Worm (Caenorhabditis elegans) whole organism, L2 larva: Measurements from ENCODE around the gene str-151.

ENCODE experiments used
- C34F6.9 ChIP-seq: fragments of 150-350 bp; optimal IDR thresholded peaks from 2 replicates; lab custom pipeline; 2014; ENCODE audit warnings: missing biosample characterization, missing genetic modification characterization
- F13H6.1 ChIP-seq: sonication (generic microtip); optimal IDR thresholded peaks from 2 replicates; lab custom pipeline; 2016; ENCODE audit warnings: missing genetic modification characterization, missing compliant biosample characterization
- R02D3.7 ChIP-seq: fragments of 150-350 bp; optimal IDR thresholded peaks from 2 replicates; lab custom pipeline; 2014; ENCODE audit warnings: missing biosample characterization, missing genetic modification characterization
- aly-2 ChIP-seq: fragments of 150-350 bp; optimal IDR thresholded peaks from 2 replicates; lab custom pipeline; 2014; ENCODE audit warnings: missing biosample characterization, missing genetic modification characterization
- ama-1 ChIP-seq: fragments of 150-350 bp; optimal IDR thresholded peaks from 2 replicates; lab custom pipeline; 2018; ENCODE audit warnings: inconsistent platforms
- ceh-82 ChIP-seq: fragments of 150-350 bp; optimal IDR thresholded peaks from 2 replicates; lab custom pipeline; 2014; ENCODE audit warnings: missing biosample characterization, missing genetic modification characterization
- crh-2 ChIP-seq: sonication (generic microtip); optimal IDR thresholded peaks from 2 replicates; lab custom pipeline; 2017; ENCODE audit warnings: missing biosample characterization, missing genetic modification characterization
- dmd-4 ChIP-seq: sonication (generic microtip); optimal IDR thresholded peaks from 2 replicates; lab custom pipeline; 2017; ENCODE audit warnings: missing biosample characterization, missing genetic modification characterization
- egl-27 ChIP-seq: sonication (generic microtip); optimal IDR thresholded peaks from 3 replicates; lab custom pipeline; 2017; ENCODE audit warnings: missing biosample characterization, missing genetic modification reagents, missing genetic modification characterization
- elt-3 ChIP-seq: sonication (generic microtip); optimal IDR thresholded peaks from 2 replicates; lab custom pipeline; 2017; ENCODE audit warnings: missing biosample characterization, missing genetic modification characterization
- fos-1 ChIP-seq: fragments of 150-350 bp; optimal IDR thresholded peaks from 2 replicates; lab custom pipeline; 2014; ENCODE audit warnings: missing biosample characterization, missing genetic modification characterization
- lin-11 ChIP-seq: fragments of 150-350 bp; sonication (generic microtip); optimal IDR thresholded peaks from 2 replicates; lab custom pipeline; 2014; ENCODE audit warnings: missing biosample characterization, missing genetic modification characterization, inconsistent platforms, mixed read lengths
- lin-13 ChIP-seq: fragments of 150-350 bp; optimal IDR thresholded peaks from 2 replicates; lab custom pipeline; 2014; ENCODE audit warnings: missing biosample characterization, missing genetic modification reagents, missing genetic modification characterization
- lsy-2 ChIP-seq, 2 experiments: fragments of 150-350 bp in 1 of 2; sonication (generic microtip) in 1 of 2; optimal IDR thresholded peaks; 2 replicates each; lab custom pipeline; 2014 to 2017; ENCODE audit warnings: missing biosample characterization in 2 of 2, missing genetic modification characterization in 2 of 2
- mbf-1 ChIP-seq: sonication (generic microtip); optimal IDR thresholded peaks from 2 replicates; lab custom pipeline; 2017; ENCODE audit warnings: missing biosample characterization, missing genetic modification characterization
- nhr-10 ChIP-seq: sonication (generic microtip); optimal IDR thresholded peaks from 2 replicates; lab custom pipeline; 2017; ENCODE audit warnings: missing biosample characterization, missing genetic modification characterization
- nhr-11 ChIP-seq: fragments of 150-350 bp; optimal IDR thresholded peaks from 2 replicates; lab custom pipeline; 2014; ENCODE audit warnings: missing biosample characterization, missing genetic modification characterization
- nhr-12 ChIP-seq: fragments of 150-350 bp; optimal IDR thresholded peaks from 2 replicates; lab custom pipeline; 2014; ENCODE audit warnings: missing biosample characterization, missing genetic modification characterization
- nhr-21 ChIP-seq: fragments of 150-350 bp; optimal IDR thresholded peaks from 2 replicates; lab custom pipeline; 2014; ENCODE audit warnings: missing biosample characterization, missing genetic modification characterization
- nhr-23 ChIP-seq: fragments of 150-350 bp; optimal IDR thresholded peaks from 2 replicates; lab custom pipeline; 2014; ENCODE audit warnings: missing biosample characterization, missing genetic modification reagents, missing genetic modification characterization
- nhr-6 ChIP-seq: fragments of 150-350 bp; optimal IDR thresholded peaks from 2 replicates; lab custom pipeline; 2014; ENCODE audit warnings: missing biosample characterization, missing genetic modification characterization
- nhr-77 ChIP-seq: fragments of 150-350 bp; optimal IDR thresholded peaks from 2 replicates; lab custom pipeline; 2014; ENCODE audit warnings: missing biosample characterization, missing genetic modification characterization
- peb-1 ChIP-seq: fragments of 150-350 bp; optimal IDR thresholded peaks from 2 replicates; lab custom pipeline; 2014; ENCODE audit warnings: missing biosample characterization, missing genetic modification characterization
- sem-4 ChIP-seq: fragments of 150-350 bp; optimal IDR thresholded peaks from 2 replicates; lab custom pipeline; 2014; ENCODE audit warnings: missing biosample characterization, missing genetic modification reagents, missing genetic modification characterization
- skn-1 ChIP-seq: sonication (generic microtip); optimal IDR thresholded peaks from 2 replicates; lab custom pipeline; 2017; ENCODE audit warnings: missing biosample characterization, missing genetic modification characterization
- sma-3 ChIP-seq: sonication (generic microtip); optimal IDR thresholded peaks from 2 replicates; lab custom pipeline; 2016; ENCODE audit warnings: missing genetic modification reagents, missing genetic modification characterization, missing compliant biosample characterization
- sma-9 ChIP-seq, 2 experiments: fragments of 150-350 bp in 1 of 2; sonication (generic microtip) in 1 of 2; optimal IDR thresholded peaks; 2 replicates each; lab custom pipeline; 2014 to 2016; ENCODE audit warnings: missing genetic modification characterization in 2 of 2, mild to moderate bottlenecking in 1 of 2, missing biosample characterization in 1 of 2, missing compliant biosample characterization in 1 of 2, missing genetic modification reagents in 1 of 2, moderate library complexity in 1 of 2
- snpc-4 ChIP-seq: fragments of 150-350 bp; optimal IDR thresholded peaks from 2 replicates; lab custom pipeline; 2014; ENCODE audit warnings: missing biosample characterization, missing genetic modification characterization
- unc-39 ChIP-seq: fragments of 150-350 bp; optimal IDR thresholded peaks from 2 replicates; lab custom pipeline; 2014; ENCODE audit warnings: missing biosample characterization, missing genetic modification characterization
- zag-1 ChIP-seq: fragments of 150-350 bp; optimal IDR thresholded peaks from 2 replicates; lab custom pipeline; 2014; ENCODE audit warnings: missing biosample characterization, missing genetic modification characterization
- ztf-1 ChIP-seq: fragments of 200-800 bp; sonication (Bioruptor generic); conservative IDR thresholded peaks from 2 replicates; pipeline ENCODE4 v1.3.6; 2022; ENCODE audit warnings: missing genetic modification characterization, missing compliant biosample characterization
- ztf-11 ChIP-seq: sonication (generic microtip); optimal IDR thresholded peaks from 2 replicates; lab custom pipeline; 2017; ENCODE audit warnings: missing biosample characterization, missing genetic modification characterization
- ztf-4 ChIP-seq: fragments of 150-350 bp; optimal IDR thresholded peaks from 2 replicates; lab custom pipeline; 2014; ENCODE audit warnings: missing biosample characterization, missing genetic modification characterization

Gene str-151

ce11 chrV:16575900-16576299 is at the start of gene str-151:
Gene str-151 (plus strand): TSS chrV:16576200.
- TF ChIP-seq dmd-4 (tag; lab: Kevin White, UChicago) = no peak
- TF ChIP-seq ztf-1 (GFP tag; lab: Robert Waterston, UW) = no peak
- TF ChIP-seq lin-13 = no peak
- TF ChIP-seq unc-39 (tag; lab: Kevin White, UChicago) = no peak
- no peak for TF ChIP-seq elt-3 (tag; lab: Kevin White, UChicago)
- no peak for TF ChIP-seq ztf-4 (tag; lab: Kevin White, UChicago)
- no peak for TF ChIP-seq snpc-4 (tag; lab: Kevin White, UChicago)
- no peak for TF ChIP-seq peb-1 (tag; lab: Kevin White, UChicago)
- TF ChIP-seq zag-1 (tag; lab: Kevin White, UChicago) = no peak
- no peak for TF ChIP-seq nhr-12
- TF ChIP-seq egl-27 (tag; lab: Kevin White, UChicago) = no peak
- TF ChIP-seq nhr-10 (tag; lab: Kevin White, UChicago) = no peak
- TF ChIP-seq crh-2 (tag; lab: Kevin White, UChicago) = no peak
- TF ChIP-seq skn-1 (tag; lab: Kevin White, UChicago) = no peak
- no peak for TF ChIP-seq sma-9 (GFP tag; optimal IDR thresholded peaks at IDR 0.05; lab: Kevin White, UChicago)
- no peak for TF ChIP-seq sma-9 (tag; optimal IDR thresholded peaks at IDR 0.05; lab: Kevin White, UChicago)
- TF ChIP-seq R02D3.7 (tag; lab: Kevin White, UChicago) = no peak
- TF ChIP-seq ceh-82 = no peak
- TF ChIP-seq nhr-6 (tag; lab: Kevin White, UChicago) = no peak
- TF ChIP-seq mbf-1 = no peak
- TF ChIP-seq nhr-11 (tag; lab: Kevin White, UChicago) = no peak
- TF ChIP-seq, all 48 proteins: peak for 0

ce11 chrV:16526858-16527257 is 49.1 kb upstream of the str-151 start, which contains the start of gene F36D3.8:
Gene F36D3.8 (plus strand): TSS chrV:16527158.
- TF ChIP-seq nhr-77 (tag; lab: Kevin White, UChicago) (no peak), lin-11 (tag; lab: Kevin White, UChicago) (no peak), ama-1 (lab: Kevin White, UChicago) (no peak), snpc-4 (tag; lab: Kevin White, UChicago) (no peak)

- TF ChIP-seq ztf-4 (tag; lab: Kevin White, UChicago) = no peak
- no peak for TF ChIP-seq C34F6.9 (tag; lab: Kevin White, UChicago)
- no peak for TF ChIP-seq lsy-2 (tag; optimal IDR thresholded peaks at IDR 0.05; lab: Kevin White, UChicago)
- no peak for TF ChIP-seq crh-2 (tag; lab: Kevin White, UChicago)
- TF ChIP-seq F13H6.1 = no peak
- TF ChIP-seq fos-1 (tag; lab: Kevin White, UChicago) = no peak
- no peak for TF ChIP-seq R02D3.7 (tag; lab: Kevin White, UChicago)
- no peak for TF ChIP-seq mbf-1
- no peak for TF ChIP-seq sem-4 (tag; lab: Kevin White, UChicago)
Observed at ce11 chrV:16527796-16528195, 48.2 kb upstream of the str-151 start, which contains the start of gene F36D3.16. Gene F36D3.16 (plus strand): TSS chrV:16528096.

- no peak for TF ChIP-seq dmd-4 (tag; lab: Kevin White, UChicago)
- TF ChIP-seq sma-9 (GFP tag; optimal IDR thresholded peaks at IDR 0.05; lab: Kevin White, UChicago) = no peak
- TF ChIP-seq sma-9 (tag; optimal IDR thresholded peaks at IDR 0.05; lab: Kevin White, UChicago) = no peak
- TF ChIP-seq, all 48 proteins: peak for 0
Observed at ce11 chrV:16534000-16534399, 42.0 kb upstream of the str-151 start, which contains the start of gene cpr-2. Gene cpr-2 (minus strand): TSS chrV:16534100.

- TF ChIP-seq mbf-1 (no peak), nhr-21 (no peak), nhr-12 (no peak), dmd-4 (tag; lab: Kevin White, UChicago) (no peak), fos-1 (tag; lab: Kevin White, UChicago) (no peak), sma-3 (GFP tag; lab: Kevin White, UChicago) (no peak), aly-2 (tag; lab: Kevin White, UChicago) (no peak), nhr-6 (tag; lab: Kevin White, UChicago) (no peak), unc-39 (tag; lab: Kevin White, UChicago) (no peak), ztf-11 (no peak), nhr-10 (tag; lab: Kevin White, UChicago) (no peak), nhr-23 (tag; lab: Kevin White, UChicago) (no peak), crh-2 (tag; lab: Kevin White, UChicago) (no peak), nhr-77 (tag; lab: Kevin White, UChicago) (no peak)
Observed at ce11 chrV:16535172-16535571, 40.8 kb upstream of the str-151 start, which contains the start of gene Y32B12B.8. Gene Y32B12B.8 (plus strand): TSS chrV:16535472.
